Fruit fly (Drosophila melanogaster) whole organism, embryonic: ENCODE results near the gene CG15011.
A peak's percentile ranks its signal among the peaks of the same experiment; 100 is the strongest.

Source experiments
- B-H1 ChIP-seq: fragments of 200-800 bp; sonication (Bioruptor generic); IDR thresholded peaks from 3 replicates; pipeline ENCODE4 v1.3.6; 2022; ENCODE audit warnings: missing biosample characterization, missing genetic modification characterization
- CG10321 ChIP-seq: fragments of 200-800 bp; sonication (Bioruptor generic); IDR thresholded peaks from 2 replicates; pipeline ENCODE4 v1.3.6; 2022; ENCODE audit warnings: missing biosample characterization, missing genetic modification characterization
- CG10431 ChIP-seq: fragments of 200-800 bp; sonication (Bioruptor generic); optimal IDR thresholded peaks from 3 replicates; lab custom pipeline; 2018; ENCODE audit warnings: missing biosample characterization, mild to moderate bottlenecking, missing genetic modification characterization
- CG10565 ChIP-seq: fragments of 200-800 bp; sonication (Bioruptor generic); optimal IDR thresholded peaks from 3 replicates; lab custom pipeline; 2016; ENCODE audit warnings: missing biosample characterization, mild to moderate bottlenecking, missing genetic modification characterization
- CG11093 ChIP-seq: fragments of 200-800 bp; sonication (Bioruptor generic); IDR thresholded peaks from 3 replicates; pipeline ENCODE4 v1.3.6; 2022; ENCODE audit warnings: missing biosample characterization, missing genetic modification characterization
- CG12942 ChIP-seq: fragments of 200-800 bp; sonication (Bioruptor generic); optimal IDR thresholded peaks from 3 replicates; lab custom pipeline; 2016; ENCODE audit warnings: missing biosample characterization, missing genetic modification characterization
- CG14014 ChIP-seq: fragments of 200-800 bp; sonication (Bioruptor generic); IDR thresholded peaks from 2 replicates; pipeline ENCODE4 v1.3.6; 2022; ENCODE audit warnings: missing biosample characterization, missing genetic modification characterization
- CG14667 ChIP-seq: fragments of 200-800 bp; sonication (Bioruptor generic); IDR thresholded peaks from 2 replicates; pipeline ENCODE4 v1.3.6; 2022; ENCODE audit warnings: missing biosample characterization, missing genetic modification characterization
- CG16863 ChIP-seq: fragments of 200-800 bp; sonication (Bioruptor generic); optimal IDR thresholded peaks from 3 replicates; lab custom pipeline; 2016; ENCODE audit warnings: missing biosample characterization, missing genetic modification characterization
- CG17361 ChIP-seq: fragments of 200-800 bp; sonication (Bioruptor generic); IDR thresholded peaks from 3 replicates; pipeline ENCODE4 v1.3.6; 2022; ENCODE audit warnings: missing biosample characterization, missing genetic modification characterization
- CG17568 ChIP-seq: fragments of 200-800 bp; sonication (Bioruptor generic); optimal IDR thresholded peaks from 2 replicates; lab custom pipeline; 2018; ENCODE audit warnings: missing biosample characterization, mild to moderate bottlenecking, missing genetic modification characterization, moderate library complexity
- CG1792 ChIP-seq: fragments of 200-800 bp; sonication (Bioruptor generic); optimal IDR thresholded peaks from 2 replicates; lab custom pipeline; 2016; ENCODE audit warnings: missing biosample characterization, missing genetic modification characterization
- CG3065 ChIP-seq: fragments of 200-800 bp; sonication (Bioruptor generic); optimal IDR thresholded peaks from 2 replicates; lab custom pipeline; 2016; ENCODE audit warnings: missing biosample characterization, missing genetic modification characterization
- CG32767 ChIP-seq: fragments of 200-800 bp; sonication (Bioruptor generic); IDR thresholded peaks from 2 replicates; pipeline ENCODE4 v1.3.6; 2022; ENCODE audit warnings: missing biosample characterization, missing genetic modification characterization
- CG3407 ChIP-seq: fragments of 200-800 bp; sonication (Bioruptor generic); optimal IDR thresholded peaks from 2 replicates; lab custom pipeline; 2018; ENCODE audit warnings: missing biosample characterization, mild to moderate bottlenecking, missing genetic modification characterization
- CG3838 ChIP-seq: fragments of 200-800 bp; sonication (Bioruptor generic); optimal IDR thresholded peaks from 3 replicates; lab custom pipeline; 2016; ENCODE audit warnings: missing biosample characterization, missing genetic modification characterization
- CG4282 ChIP-seq: fragments of 200-800 bp; sonication (Bioruptor generic); optimal IDR thresholded peaks from 2 replicates; lab custom pipeline; 2016; ENCODE audit warnings: missing biosample characterization, missing genetic modification characterization
- CG6175 ChIP-seq: fragments of 200-800 bp; sonication (Bioruptor generic); IDR thresholded peaks from 3 replicates; pipeline ENCODE4 v1.3.6; 2022; ENCODE audit warnings: missing biosample characterization, missing genetic modification characterization
- CG6654 ChIP-seq: fragments of 200-800 bp; sonication (Bioruptor generic); optimal IDR thresholded peaks from 2 replicates; lab custom pipeline; 2017; ENCODE audit warnings: missing biosample characterization, mild to moderate bottlenecking, missing genetic modification characterization
- CG8290 ChIP-seq, 3 experiments: fragments of 200-800 bp; sonication (Bioruptor generic); optimal IDR thresholded peaks; 2 replicates each; lab custom pipeline; 2016 to 2019; ENCODE audit warnings: missing biosample characterization in 3 of 3, missing genetic modification characterization in 3 of 3, mild to moderate bottlenecking in 2 of 3, moderate library complexity in 1 of 3
- CG8765 ChIP-seq: fragments of 200-800 bp; sonication (Bioruptor generic); IDR thresholded peaks from 2 replicates; pipeline ENCODE4 v1.3.6; 2022; ENCODE audit warnings: missing biosample characterization, missing genetic modification characterization
- CoRest ChIP-seq: fragments of 200-800 bp; sonication (Bioruptor generic); optimal IDR thresholded peaks from 3 replicates; lab custom pipeline; 2018; ENCODE audit warnings: missing biosample characterization, mild to moderate bottlenecking, missing genetic modification characterization, moderate library complexity
- Dip3 ChIP-seq: fragments of 200-800 bp; sonication (Bioruptor generic); optimal IDR thresholded peaks from 3 replicates; lab custom pipeline; 2016; ENCODE audit warnings: missing biosample characterization, missing genetic modification characterization
- Dp ChIP-seq: fragments of 200-800 bp; sonication (Bioruptor generic); optimal IDR thresholded peaks from 2 replicates; lab custom pipeline; 2018; ENCODE audit warnings: missing biosample characterization, mild to moderate bottlenecking, missing genetic modification characterization, moderate library complexity
- Drgx ChIP-seq: fragments of 200-800 bp; sonication (Bioruptor generic); IDR thresholded peaks from 2 replicates; pipeline ENCODE4 v1.3.6; 2022; ENCODE audit warnings: missing biosample characterization, missing genetic modification characterization
- Hmx ChIP-seq: fragments of 200-800 bp; sonication (Bioruptor generic); optimal IDR thresholded peaks from 2 replicates; lab custom pipeline; 2016; ENCODE audit warnings: missing biosample characterization, missing genetic modification characterization
- MTF-1 ChIP-seq: fragments of 200-800 bp; sonication (Bioruptor generic); optimal IDR thresholded peaks from 2 replicates; lab custom pipeline; 2018; ENCODE audit warnings: missing biosample characterization, mild to moderate bottlenecking, missing genetic modification characterization, borderline replicate concordance
- Mad ChIP-seq: fragments of 200-800 bp; sonication (Bioruptor generic); optimal IDR thresholded peaks from 2 replicates; lab custom pipeline; 2016; ENCODE audit warnings: missing biosample characterization, missing genetic modification characterization
- Nf-YA ChIP-seq: fragments of 200-800 bp; sonication (Bioruptor generic); IDR thresholded peaks from 2 replicates; pipeline ENCODE4 v1.3.6; 2022; ENCODE audit warnings: missing biosample characterization, missing genetic modification characterization
- Scr ChIP-seq: fragments of 200-800 bp; sonication (Bioruptor generic); IDR thresholded peaks from 2 replicates; pipeline ENCODE4 v1.3.6; 2022; ENCODE audit warnings: missing biosample characterization, missing genetic modification characterization; ENCODE audit not compliant: partially characterized antibody
- Trl ChIP-seq, 3 experiments: fragments of >200 bp in 2 of 3; fragments of 200-800 bp in 1 of 3; sonication (Bioruptor generic) in 1 of 3; optimal IDR thresholded peaks; 2 replicates in 1 of 3; 3 replicates in 2 of 3; lab custom pipeline; 2016 to 2017; ENCODE audit warnings: missing biosample characterization in 1 of 3, missing genetic modification characterization in 1 of 3
- Xrp1 ChIP-seq: fragments of 200-800 bp; sonication (Bioruptor generic); IDR thresholded peaks from 2 replicates; pipeline ENCODE4 v1.3.6; 2022; ENCODE audit warnings: missing biosample characterization, missing genetic modification characterization
- bab2 ChIP-seq: fragments of 200-800 bp; sonication (Bioruptor generic); optimal IDR thresholded peaks from 2 replicates; lab custom pipeline; 2016; ENCODE audit warnings: missing biosample characterization, missing genetic modification characterization
- bbx ChIP-seq: fragments of 200-800 bp; sonication (Bioruptor generic); IDR thresholded peaks from 2 replicates; pipeline ENCODE4 v1.3.6; 2022; ENCODE audit warnings: missing biosample characterization, missing genetic modification characterization; ENCODE audit not compliant: partially characterized antibody
- cas ChIP-seq: fragments of 200-800 bp; sonication (Bioruptor generic); IDR thresholded peaks from 2 replicates; pipeline ENCODE4 v1.3.6; 2022; ENCODE audit warnings: missing biosample characterization, missing genetic modification characterization
- cato ChIP-seq: fragments of 200-800 bp; sonication (Bioruptor generic); optimal IDR thresholded peaks from 2 replicates; lab custom pipeline; 2016; ENCODE audit warnings: missing biosample characterization, missing genetic modification characterization, borderline replicate concordance
- chm ChIP-seq: fragments of 200-800 bp; sonication (Bioruptor generic); IDR thresholded peaks from 2 replicates; pipeline ENCODE4 v1.3.6; 2022; ENCODE audit warnings: missing biosample characterization, missing genetic modification characterization
- crc ChIP-seq: fragments of 200-800 bp; sonication (Bioruptor generic); optimal IDR thresholded peaks from 2 replicates; lab custom pipeline; 2016; ENCODE audit warnings: missing biosample characterization, missing genetic modification characterization
- gcm ChIP-seq: fragments of 200-800 bp; sonication (Bioruptor generic); optimal IDR thresholded peaks from 2 replicates; lab custom pipeline; 2019; ENCODE audit warnings: missing biosample characterization, mild to moderate bottlenecking, missing genetic modification characterization, moderate library complexity
- gsb ChIP-seq: fragments of 200-800 bp; sonication (Bioruptor generic); IDR thresholded peaks from 2 replicates; pipeline ENCODE4 v1.3.6; 2022; ENCODE audit warnings: missing biosample characterization, missing genetic modification characterization
- lilli ChIP-seq: fragments of 200-800 bp; sonication (Bioruptor generic); optimal IDR thresholded peaks from 3 replicates; lab custom pipeline; 2016; ENCODE audit warnings: missing biosample characterization, missing genetic modification characterization
- nau ChIP-seq: fragments of 200-800 bp; sonication (Bioruptor generic); optimal IDR thresholded peaks from 3 replicates; lab custom pipeline; 2017; ENCODE audit warnings: missing biosample characterization, mild to moderate bottlenecking, missing genetic modification characterization, missing genetic modification reagents
- otp ChIP-seq: fragments of 200-800 bp; sonication (Bioruptor generic); IDR thresholded peaks from 3 replicates; pipeline ENCODE4, ENCODE4 v1.3.6; 2022; ENCODE audit warnings: missing biosample characterization, missing genetic modification characterization
- pfk ChIP-seq: fragments of 200-800 bp; sonication (Bioruptor generic); optimal IDR thresholded peaks from 2 replicates; lab custom pipeline; 2018; ENCODE audit warnings: missing biosample characterization, mild to moderate bottlenecking, missing genetic modification characterization, moderate library complexity
- shn ChIP-seq: fragments of 200-800 bp; sonication (Bioruptor generic); optimal IDR thresholded peaks from 3 replicates; lab custom pipeline; 2016; ENCODE audit warnings: missing biosample characterization, missing genetic modification characterization
- slou ChIP-seq: fragments of 200-800 bp; sonication (Bioruptor generic); optimal IDR thresholded peaks from 3 replicates; lab custom pipeline; 2016; ENCODE audit warnings: missing biosample characterization, missing genetic modification characterization
- tin ChIP-seq: fragments of 200-800 bp; sonication (Bioruptor generic); optimal IDR thresholded peaks from 3 replicates; lab custom pipeline; 2016; ENCODE audit warnings: missing biosample characterization, missing genetic modification characterization
- toy ChIP-seq: fragments of 200-800 bp; sonication (Bioruptor generic); IDR thresholded peaks from 2 replicates; pipeline ENCODE4 v1.3.6; 2022; ENCODE audit warnings: missing biosample characterization, missing genetic modification characterization
- unc-4 ChIP-seq: fragments of 200-800 bp; sonication (Bioruptor generic); IDR thresholded peaks from 2 replicates; pipeline ENCODE4 v1.3.6; 2022; ENCODE audit warnings: missing biosample characterization, missing genetic modification characterization; ENCODE audit not compliant: partially characterized antibody
- usp ChIP-seq: fragments of >200 bp; optimal IDR thresholded peaks from 2 replicates; lab custom pipeline; 2017; ENCODE audit warnings: missing biosample characterization, missing genetic modification characterization
- zfh2 ChIP-seq: fragments of 200-800 bp; sonication (Bioruptor generic); optimal IDR thresholded peaks from 2 replicates; lab custom pipeline; 2016; ENCODE audit warnings: missing biosample characterization, missing genetic modification characterization

Gene CG15011

dm6 chr3L:4292120-4292697 is 33.3 kb upstream of the CG15011 start, which contains the start of the genes CG15012 and Fdx2 (continued):
- TF ChIP-seq CG10321 (no peak), CG8765 (GFP tag; lab: Robert Waterston, UW) (no peak), CG8290 (GFP tag; optimal IDR thresholded peaks at IDR 0.05; lab: Kevin White, UChicago) (peak; percentile 23), CG8290 (tag; optimal IDR thresholded peaks at IDR 0.05; lab: Kevin White, UChicago) (peak in 1 of 2 experiments; percentile 41), CG11093 (GFP tag; lab: Robert Waterston, UW) (no peak), CG1792 (no peak), Scr (peak; percentile 35; the same call in 1 of the 2 replicates), chm (GFP tag; lab: Robert Waterston, UW) (no peak), Mad (GFP tag; lab: Kevin White, UChicago) (peak; percentile 29), Drgx (GFP tag; lab: Robert Waterston, UW) (no peak), CG6654 (GFP tag; lab: Kevin White, UChicago) (no peak), bbx (GFP tag; lab: Robert Waterston, UW) (no peak), Dip3 (peak; percentile 23), CG17568 (GFP tag; lab: Kevin White, UChicago) (no peak), Hmx (GFP tag; lab: Kevin White, UChicago) (no peak), crc (no peak), Trl (optimal IDR thresholded peaks at IDR 0.05; lab: Kevin White, UChicago) (no peak), Trl (GFP tag; optimal IDR thresholded peaks at IDR 0.05; lab: Kevin White, UChicago) (no peak), toy (GFP tag; lab: Robert Waterston, UW) (no peak), cas (GFP tag; lab: Robert Waterston, UW) (no peak), bab2 (GFP tag; lab: Kevin White, UChicago) (peak; percentile 53), gsb (GFP tag; lab: Robert Waterston, UW) (no peak), Dp (GFP tag; lab: Kevin White, UChicago) (peak; percentile 35), CG14667 (GFP tag; lab: Robert Waterston, UW) (no peak), zfh2 (GFP tag; lab: Kevin White, UChicago) (no peak), usp (GFP tag; lab: Kevin White, UChicago) (no peak), CG3065 (no peak), CG10431 (GFP tag; lab: Kevin White, UChicago) (no peak), CG12942 (no peak), CG16863 (no peak), CG17361 (GFP tag; lab: Robert Waterston, UW) (peak; percentile 54; the same call in 2 of the 3 replicates), Xrp1 (GFP tag; lab: Robert Waterston, UW) (no peak), cato (GFP tag; lab: Kevin White, UChicago) (no peak), gcm (no peak), tin (no peak), CG4282 (no peak), pfk (GFP tag; lab: Kevin White, UChicago) (no peak), MTF-1 (GFP tag; lab: Kevin White, UChicago) (no peak), nau (no peak), CoRest (tag; lab: Kevin White, UChicago) (peak; percentile 54), otp (GFP tag; lab: Robert Waterston, UW) (no peak), shn (GFP tag; lab: Kevin White, UChicago) (no peak), CG10565 (GFP tag; lab: Kevin White, UChicago) (no peak), B-H1 (GFP tag; lab: Robert Waterston, UW) (no peak), lilli (GFP tag; lab: Kevin White, UChicago) (peak; percentile 31), unc-4 (peak; percentile 29; the same call in 1 of the 2 replicates), slou (GFP tag; lab: Kevin White, UChicago) (peak; percentile 8), CG3407 (GFP tag; lab: Kevin White, UChicago) (no peak), Nf-YA (no peak), CG14014 (GFP tag; lab: Robert Waterston, UW) (no peak), CG32767 (no peak), CG6175 (GFP tag; lab: Robert Waterston, UW) (no peak), CG3838 (GFP tag; lab: Kevin White, UChicago) (no peak)
